Worm (Caenorhabditis elegans): ENCODE data around the gene nlp-17.

The nlp-17 gene

DNA sequence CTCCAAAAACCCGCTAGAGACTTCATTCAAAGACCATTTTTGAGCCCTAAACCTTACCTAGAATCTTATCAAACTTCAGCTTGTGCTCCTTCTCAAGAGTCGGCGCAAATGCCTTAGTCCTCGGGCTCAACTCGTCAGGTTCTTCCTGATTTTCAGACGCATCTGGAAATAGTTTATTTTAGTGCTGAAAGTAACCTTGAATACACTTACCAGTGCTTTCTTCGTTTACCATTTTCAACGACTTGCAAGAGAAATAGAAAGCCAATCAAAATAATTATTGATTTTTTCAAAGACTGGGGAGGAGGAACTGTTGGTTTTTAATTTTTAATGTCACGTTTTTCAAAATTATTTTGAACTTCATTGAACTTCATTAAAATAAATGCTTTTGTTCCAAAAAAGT lies 33.6 kb downstream of the nlp-17 start, which contains the start of the genes ttbk-8.1 and Y38H8A.4:
ttbk-8.1 (plus strand) TSS at position 301 of the 400 bp plus-strand sequence.
Y38H8A.4 (minus strand) TSS at position 366 of the 400 bp plus-strand sequence.
- no peak for TF ChIP-seq snu-23 (GFP tag; optimal IDR thresholded peaks at IDR 0.05)
- TF ChIP-seq F16B12.6 (tag; optimal IDR thresholded peaks at IDR 0.05): no peak
- TF ChIP-seq grh-1 (GFP tag; IDR thresholded peaks at IDR 0.05): no peak

DNA sequence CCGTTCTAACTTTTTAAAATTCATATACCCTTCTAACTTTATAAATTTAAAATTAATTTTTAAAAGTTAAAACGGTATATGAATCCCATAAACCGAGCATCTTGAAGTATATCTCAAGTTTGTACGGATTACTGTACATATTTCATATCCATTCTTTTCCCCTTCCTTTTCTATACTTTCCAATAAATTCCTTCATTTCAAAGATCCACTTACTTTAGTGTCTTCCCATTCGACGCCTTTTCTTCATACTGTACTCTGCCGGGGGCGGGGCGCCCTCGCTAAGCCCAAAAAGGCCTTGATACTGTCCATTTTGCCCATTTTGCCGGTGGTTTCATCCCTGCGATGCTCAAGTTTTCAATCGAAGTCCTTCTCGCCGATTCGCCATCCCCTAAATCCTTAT lies 39.8 kb downstream of the nlp-17 start, which contains the start of gene fezf-1:
fezf-1 (plus strand) TSS at position 301 of the 400 bp plus-strand sequence.
- no peak for TF ChIP-seq lin-14 (GFP tag; optimal IDR thresholded peaks at IDR 0.05)
- no peak for TF ChIP-seq alr-1 (tag; optimal IDR thresholded peaks at IDR 0.05; ENCODE audit: borderline replicate concordance)

ce11 chrIV:13460876-13461275 lies 44.7 kb downstream of the nlp-17 start, which contains the start of gene Y38H8A.12:
Y38H8A.12 (minus strand) TSS chrIV:13460976.
- no peak for TF ChIP-seq pqm-1 (tag; optimal IDR thresholded peaks at IDR 0.05)
- TF ChIP-seq nhr-237 (tag; optimal IDR thresholded peaks at IDR 0.05): no peak
- TF ChIP-seq sup-37 (GFP tag; optimal IDR thresholded peaks at IDR 0.05): no peak
- no peak for TF ChIP-seq egl-13 (tag; optimal IDR thresholded peaks at IDR 0.05)
- TF ChIP-seq lsy-2 (tag; optimal IDR thresholded peaks at IDR 0.05): no peak
- TF ChIP-seq lir-3 (tag; optimal IDR thresholded peaks at IDR 0.05; ENCODE audit: poor library complexity): no peak
- no peak for TF ChIP-seq sox-4 (tag; optimal IDR thresholded peaks at IDR 0.05)
- no peak for TF ChIP-seq ets-5 (GFP tag; IDR thresholded peaks at IDR 0.05)
- no peak for TF ChIP-seq ztf-4 (tag; optimal IDR thresholded peaks at IDR 0.05)
- TF ChIP-seq ces-1 (GFP tag; optimal IDR thresholded peaks at IDR 0.05): no peak
- TF ChIP-seq tbx-2 (tag; optimal IDR thresholded peaks at IDR 0.05): no peak
- TF ChIP-seq egl-27 (tag; optimal IDR thresholded peaks at IDR 0.05): no peak
- TF ChIP-seq vab-15 (tag; optimal IDR thresholded peaks at IDR 0.05): no peak
- TF ChIP-seq lin-39 (tag; optimal IDR thresholded peaks at IDR 0.05): no peak
- TF ChIP-seq irx-1 (tag; optimal IDR thresholded peaks at IDR 0.05): no peak
- no peak for TF ChIP-seq swsn-7 (tag; optimal IDR thresholded peaks at IDR 0.05)
- no peak for TF ChIP-seq C04F5.9 (tag; optimal IDR thresholded peaks at IDR 0.05)
- TF ChIP-seq mep-1 (tag; optimal IDR thresholded peaks at IDR 0.05): no peak

DNA sequence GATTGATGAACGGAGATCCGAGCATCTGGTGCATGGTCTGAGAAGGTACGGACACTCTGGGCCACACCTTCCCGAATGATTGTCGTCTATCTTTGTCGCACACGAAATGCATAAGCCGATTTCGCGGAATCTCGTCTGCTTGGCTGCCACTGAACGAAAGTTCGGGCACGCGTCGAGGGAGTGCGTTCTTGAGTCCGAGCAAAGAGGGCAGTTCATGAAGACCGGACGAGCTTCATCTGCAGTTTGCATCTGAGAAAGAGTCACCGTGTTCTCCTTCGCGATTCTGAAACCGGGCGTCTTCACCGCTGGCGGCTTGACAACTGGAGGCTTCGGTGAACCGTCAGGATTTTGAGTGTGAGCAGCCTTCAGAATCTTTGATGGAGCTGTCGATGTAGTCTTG lies 47.3 kb downstream of the nlp-17 start:
- TF ChIP-seq unc-86 (tag; optimal IDR thresholded peaks at IDR 0.05): no peak
- no peak for TF ChIP-seq isw-1 (GFP tag; IDR thresholded peaks at IDR 0.05)
- no peak for TF ChIP-seq nhr-85 (tag)
- no peak for TF ChIP-seq vab-15 (tag; optimal IDR thresholded peaks at IDR 0.05)
- TF ChIP-seq pqm-1 (tag; optimal IDR thresholded peaks at IDR 0.05): no peak
- no peak for TF ChIP-seq hlh-17 (GFP tag; optimal IDR thresholded peaks at IDR 0.05; ENCODE audit: borderline replicate concordance)
- no peak for TF ChIP-seq fkh-4 (tag; optimal IDR thresholded peaks at IDR 0.05; ENCODE audit: borderline replicate concordance)
- TF ChIP-seq mdl-1 (tag; optimal IDR thresholded peaks at IDR 0.05): no peak
- TF ChIP-seq nhr-71 (tag; optimal IDR thresholded peaks at IDR 0.05): no peak
- no peak for TF ChIP-seq unc-130 (tag; optimal IDR thresholded peaks at IDR 0.05)
- no peak for TF ChIP-seq aha-1 (tag; optimal IDR thresholded peaks at IDR 0.05)
- TF ChIP-seq ceh-63 (GFP tag; optimal IDR thresholded peaks at IDR 0.05): no peak
- no peak for TF ChIP-seq nhr-28 (tag; optimal IDR thresholded peaks at IDR 0.05)

DNA sequence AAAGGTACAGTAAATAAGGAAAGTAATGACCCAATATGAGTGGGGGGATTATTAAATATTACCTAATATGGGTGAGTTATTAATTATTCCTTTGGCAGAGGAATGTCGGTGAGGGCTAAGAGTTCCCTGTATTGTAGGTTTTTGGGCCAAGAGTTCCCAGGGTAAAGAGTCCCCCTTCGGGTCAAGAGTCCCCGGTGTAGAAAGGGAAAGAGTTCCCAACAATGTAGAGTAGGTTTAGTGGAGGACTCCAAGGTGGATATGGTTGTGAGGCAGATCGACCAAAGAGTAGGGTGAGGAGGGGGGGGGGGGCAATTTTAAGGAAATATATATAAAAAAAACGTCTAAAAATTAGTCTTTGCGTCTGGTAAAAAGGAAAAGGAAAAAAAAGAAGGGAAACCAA lies 48.7 kb downstream of the nlp-17 start:
- TF ChIP-seq unc-62 (GFP tag; optimal IDR thresholded peaks at IDR 0.05): no peak
- no peak for TF ChIP-seq unc-130 (tag; optimal IDR thresholded peaks at IDR 0.05)
- TF ChIP-seq sox-4 (tag; optimal IDR thresholded peaks at IDR 0.05): no peak
- no peak for TF ChIP-seq mab-9 (GFP tag; IDR thresholded peaks at IDR 0.05)
- no peak for TF ChIP-seq aha-1 (tag; optimal IDR thresholded peaks at IDR 0.05)
- TF ChIP-seq dsc-1 (tag; optimal IDR thresholded peaks at IDR 0.05): no peak
- no peak for TF ChIP-seq ces-1 (GFP tag; optimal IDR thresholded peaks at IDR 0.05)
- TF ChIP-seq tlp-1 (tag; optimal IDR thresholded peaks at IDR 0.05): no peak
- TF ChIP-seq nhr-19 (GFP tag; conservative IDR thresholded peaks at IDR 0.05): no peak
- no peak for TF ChIP-seq nhr-84 (tag; optimal IDR thresholded peaks at IDR 0.05)
- no peak for TF ChIP-seq nhr-47 (tag; optimal IDR thresholded peaks at IDR 0.05)
- no peak for TF ChIP-seq dpl-1 (GFP tag; optimal IDR thresholded peaks at IDR 0.05)
- no peak for TF ChIP-seq efl-3 (GFP tag; optimal IDR thresholded peaks at IDR 0.05)
- TF ChIP-seq blmp-1 (tag; optimal IDR thresholded peaks at IDR 0.05): no peak
- no peak for TF ChIP-seq pag-3 (tag; optimal IDR thresholded peaks at IDR 0.05; ENCODE audit: borderline replicate concordance, insufficient read depth)
- no peak for TF ChIP-seq tbx-2 (tag; optimal IDR thresholded peaks at IDR 0.05)
- TF ChIP-seq elt-2 (tag; optimal IDR thresholded peaks at IDR 0.05): no peak
- no peak for TF ChIP-seq jun-1 (tag; optimal IDR thresholded peaks at IDR 0.05)

Data from whole organism, L1 larva.